Worm (Caenorhabditis elegans): ENCODE results near the gene F32D8.8.
A peak's percentile ranks its signal among the peaks of the same experiment; 100 is the strongest.

Gene F32D8.8

DNA sequence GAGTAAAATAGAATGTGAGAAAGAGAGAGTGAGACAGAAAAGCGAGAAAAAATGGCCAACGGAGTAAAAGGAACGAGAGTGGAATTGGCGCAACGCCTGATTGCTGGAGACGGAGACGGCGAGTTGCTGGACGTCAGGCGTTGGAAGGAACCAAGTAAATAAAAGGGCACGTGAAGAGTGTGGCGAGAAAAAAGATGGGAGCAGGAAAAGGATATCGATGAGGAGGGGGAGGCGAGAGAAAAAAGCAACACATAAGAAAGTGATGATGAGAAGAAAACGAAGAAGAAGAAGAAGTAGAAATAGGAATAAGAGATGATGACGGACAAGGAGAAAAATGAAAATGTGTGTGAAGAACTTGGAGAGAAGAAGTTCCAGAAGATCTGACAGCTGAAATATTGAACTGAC is 31.1 kb downstream of the F32D8.8 start:
- no peak for TF ChIP-seq ztf-16 (tag; optimal IDR thresholded peaks at IDR 0.05)
- TF ChIP-seq ceh-24 (tag; optimal IDR thresholded peaks at IDR 0.05) = no peak
- TF ChIP-seq F13H6.1 (tag; optimal IDR thresholded peaks at IDR 0.05) = peak; percentile 3
- TF ChIP-seq fkh-6 (tag; optimal IDR thresholded peaks at IDR 0.05) = no peak
- TF ChIP-seq K09A11.1 (tag; optimal IDR thresholded peaks at IDR 0.05; ENCODE audit: insufficient read depth) = no peak
- no peak for TF ChIP-seq ttx-3 (tag; optimal IDR thresholded peaks at IDR 0.05)
- TF ChIP-seq nhr-11 (tag; optimal IDR thresholded peaks at IDR 0.05) = no peak
- no peak for TF ChIP-seq gmeb-2 (tag; optimal IDR thresholded peaks at IDR 0.05)
- TF ChIP-seq ceh-2 (tag; optimal IDR thresholded peaks at IDR 0.05) = no peak
- TF ChIP-seq ceh-9 (tag; optimal IDR thresholded peaks at IDR 0.05) = no peak
- TF ChIP-seq ceh-14 (tag; optimal IDR thresholded peaks at IDR 0.05) = peak; percentile 35
- TF ChIP-seq hlh-8 (tag; optimal IDR thresholded peaks at IDR 0.05) = no peak
- peak; percentile 29 for TF ChIP-seq C08G9.2 (tag; optimal IDR thresholded peaks at IDR 0.05)
- TF ChIP-seq ceh-48 (tag; optimal IDR thresholded peaks at IDR 0.05) = no peak
- no peak for TF ChIP-seq unc-55 (GFP tag; optimal IDR thresholded peaks at IDR 0.05)
- peak; percentile 45 for TF ChIP-seq hlh-30 (tag; optimal IDR thresholded peaks at IDR 0.05; ENCODE audit: insufficient read depth)
- TF ChIP-seq mec-3 (tag; optimal IDR thresholded peaks at IDR 0.05; ENCODE audit: borderline replicate concordance) = no peak
- peak; percentile 81 for TF ChIP-seq ceh-18 (tag; optimal IDR thresholded peaks at IDR 0.05)
- TF ChIP-seq T23F11.4 (GFP tag; optimal IDR thresholded peaks at IDR 0.05) = no peak
- TF ChIP-seq Y22D7AL.16 (tag; optimal IDR thresholded peaks at IDR 0.05) = no peak
- TF ChIP-seq hlh-6 (tag; optimal IDR thresholded peaks at IDR 0.05) = no peak
- peak; percentile 17 for TF ChIP-seq fkh-10 (GFP tag; optimal IDR thresholded peaks at IDR 0.05)
- no peak for TF ChIP-seq fax-1 (tag; optimal IDR thresholded peaks at IDR 0.05)
- TF ChIP-seq odd-2 (tag; optimal IDR thresholded peaks at IDR 0.05) = no peak
- peak; percentile 47 for TF ChIP-seq nfya-1 (tag; optimal IDR thresholded peaks at IDR 0.05)
- no peak for TF ChIP-seq pax-1 (tag; optimal IDR thresholded peaks at IDR 0.05)
- no peak for TF ChIP-seq eyg-1 (tag; optimal IDR thresholded peaks at IDR 0.05)
- TF ChIP-seq unc-3 (GFP tag; conservative IDR thresholded peaks at IDR 0.05) = no peak
- TF ChIP-seq unc-3 (tag; optimal IDR thresholded peaks at IDR 0.05) = no peak
- no peak for TF ChIP-seq ceh-19 (GFP tag; optimal IDR thresholded peaks at IDR 0.05)
- TF ChIP-seq pros-1 (tag; optimal IDR thresholded peaks at IDR 0.05) = peak; percentile 12
- peak; percentile 20 for TF ChIP-seq tbx-2 (tag; optimal IDR thresholded peaks at IDR 0.05)
- no peak for TF ChIP-seq ceh-6 (GFP tag; optimal IDR thresholded peaks at IDR 0.05)
- TF ChIP-seq lim-6 (tag; optimal IDR thresholded peaks at IDR 0.05) = no peak
- peak; percentile 88 for TF ChIP-seq unc-42 (tag; optimal IDR thresholded peaks at IDR 0.05)
- TF ChIP-seq elt-2 (tag; optimal IDR thresholded peaks at IDR 0.05) = no peak
- no peak for TF ChIP-seq C38D4.7 (GFP tag; optimal IDR thresholded peaks at IDR 0.05)
- no peak for TF ChIP-seq nhr-232 (tag; optimal IDR thresholded peaks at IDR 0.05)
- TF ChIP-seq sdc-2 (tag; optimal IDR thresholded peaks at IDR 0.05) = peak; percentile 22
- peak; percentile 58 for TF ChIP-seq ceh-31 (tag; optimal IDR thresholded peaks at IDR 0.05)

DNA sequence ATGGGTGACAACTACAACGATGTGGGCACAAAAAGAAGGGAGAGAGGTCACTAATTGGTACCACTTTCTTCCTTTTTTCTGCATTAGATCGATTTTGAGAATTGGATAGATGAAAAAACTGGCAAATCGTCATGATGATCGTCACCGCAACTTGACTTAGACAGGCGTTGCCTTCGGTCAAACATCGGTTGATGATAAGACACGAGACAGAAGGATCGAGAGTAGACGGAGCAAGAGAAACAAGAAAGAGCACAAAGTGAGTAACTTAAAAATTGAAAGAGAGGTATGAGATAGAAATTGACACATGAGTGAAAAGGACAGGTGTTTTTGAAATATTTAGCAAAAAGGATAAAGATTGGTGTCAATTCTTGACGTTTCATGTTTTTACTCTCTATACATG is 32.5 kb downstream of the F32D8.8 start:
- TF ChIP-seq hlh-30 (tag; optimal IDR thresholded peaks at IDR 0.05; ENCODE audit: insufficient read depth) (no peak), lin-11 (tag; optimal IDR thresholded peaks at IDR 0.05) (no peak), ama-1 (optimal IDR thresholded peaks at IDR 0.05) (no peak), fax-1 (tag; optimal IDR thresholded peaks at IDR 0.05) (no peak), unc-55 (GFP tag; optimal IDR thresholded peaks at IDR 0.05) (no peak), elt-2 (tag; optimal IDR thresholded peaks at IDR 0.05) (no peak), pha-2 (tag; optimal IDR thresholded peaks at IDR 0.05) (no peak), tbx-7 (tag; optimal IDR thresholded peaks at IDR 0.05) (no peak), nfya-1 (tag; optimal IDR thresholded peaks at IDR 0.05) (no peak)
